Fruit fly (Drosophila melanogaster) whole organism, embryonic: Measurements from ENCODE around the gene Pino.

Experiments
- B-H1 ChIP-seq: fragments of 200-800 bp; sonication (Bioruptor generic); IDR thresholded peaks from 3 replicates; pipeline ENCODE4 v1.3.6; 2022; ENCODE audit warnings: missing biosample characterization, missing genetic modification characterization
- B-H2 ChIP-seq: fragments of 200-800 bp; sonication (Bioruptor generic); optimal IDR thresholded peaks from 2 replicates; lab custom pipeline; 2018; ENCODE audit warnings: missing biosample characterization, mild to moderate bottlenecking, missing genetic modification characterization
- Bdp1 ChIP-seq: fragments of 200-800 bp; sonication (Bioruptor generic); optimal IDR thresholded peaks from 3 replicates; lab custom pipeline; 2016; ENCODE audit warnings: missing biosample characterization, missing genetic modification characterization
- CG10209 ChIP-seq: fragments of 200-800 bp; sonication (Bioruptor generic); optimal IDR thresholded peaks from 3 replicates; lab custom pipeline; 2017; ENCODE audit warnings: missing biosample characterization, mild to moderate bottlenecking, missing genetic modification characterization, missing genetic modification reagents
- CG10431 ChIP-seq: fragments of 200-800 bp; sonication (Bioruptor generic); optimal IDR thresholded peaks from 3 replicates; lab custom pipeline; 2018; ENCODE audit warnings: missing biosample characterization, mild to moderate bottlenecking, missing genetic modification characterization
- CG10462 ChIP-seq: fragments of 200-800 bp; sonication (Bioruptor generic); optimal IDR thresholded peaks from 2 replicates; lab custom pipeline; 2016; ENCODE audit warnings: missing biosample characterization, missing genetic modification characterization
- CG13296 ChIP-seq: fragments of 200-800 bp; sonication (Bioruptor generic); optimal IDR thresholded peaks from 3 replicates; lab custom pipeline; 2018; ENCODE audit warnings: missing biosample characterization, mild to moderate bottlenecking, missing genetic modification characterization
- CG13624 ChIP-seq: fragments of 200-800 bp; sonication (Bioruptor generic); optimal IDR thresholded peaks from 2 replicates; lab custom pipeline; 2016; ENCODE audit warnings: missing biosample characterization, missing genetic modification characterization
- CG13894 ChIP-seq: fragments of 200-800 bp; sonication (Bioruptor generic); optimal IDR thresholded peaks from 3 replicates; lab custom pipeline; 2018; ENCODE audit warnings: missing biosample characterization, mild to moderate bottlenecking, missing genetic modification characterization, moderate library complexity
- CG15479 ChIP-seq: fragments of 200-800 bp; sonication (Bioruptor generic); optimal IDR thresholded peaks from 3 replicates; lab custom pipeline; 2019; ENCODE audit warnings: missing biosample characterization, mild to moderate bottlenecking, missing genetic modification characterization, moderate library complexity
- CG17328 ChIP-seq: fragments of 200-800 bp; sonication (Bioruptor generic); IDR thresholded peaks from 2 replicates; pipeline ENCODE4 v1.3.6; 2022; ENCODE audit warnings: missing biosample characterization, missing genetic modification characterization
- CG17385 ChIP-seq: fragments of 200-800 bp; sonication (Bioruptor generic); optimal IDR thresholded peaks from 3 replicates; lab custom pipeline; 2018; ENCODE audit warnings: missing biosample characterization, mild to moderate bottlenecking, missing genetic modification characterization
- CG17568 ChIP-seq: fragments of 200-800 bp; sonication (Bioruptor generic); optimal IDR thresholded peaks from 2 replicates; lab custom pipeline; 2018; ENCODE audit warnings: missing biosample characterization, mild to moderate bottlenecking, missing genetic modification characterization, moderate library complexity
- CG17612 ChIP-seq: fragments of 200-800 bp; sonication (Bioruptor generic); IDR thresholded peaks from 2 replicates; pipeline ENCODE4 v1.3.6; 2022; ENCODE audit warnings: missing biosample characterization, missing genetic modification characterization
- CG17829 ChIP-seq: fragments of 200-800 bp; optimal IDR thresholded peaks from 2 replicates; lab custom pipeline; 2019; ENCODE audit warnings: missing biosample characterization, mild to moderate bottlenecking, missing genetic modification characterization, moderate library complexity
- CG2120 ChIP-seq: fragments of 200-800 bp; sonication (Bioruptor generic); optimal IDR thresholded peaks from 3 replicates; lab custom pipeline; 2016; ENCODE audit warnings: missing biosample characterization, missing genetic modification characterization
- CG2199 ChIP-seq: fragments of 200-800 bp; sonication (Bioruptor generic); IDR thresholded peaks from 3 replicates; pipeline ENCODE4 v1.3.6; 2022; ENCODE audit warnings: missing biosample characterization, missing genetic modification characterization
- CG31365 ChIP-seq: fragments of 200-800 bp; sonication (Bioruptor generic); optimal IDR thresholded peaks from 2 replicates; lab custom pipeline; 2018; ENCODE audit warnings: missing biosample characterization, mild to moderate bottlenecking, missing genetic modification characterization
- CG33213 ChIP-seq: fragments of 200-800 bp; sonication (Bioruptor generic); optimal IDR thresholded peaks from 3 replicates; lab custom pipeline; 2016; ENCODE audit warnings: missing biosample characterization, missing genetic modification characterization
- CG4820 ChIP-seq: fragments of 200-800 bp; sonication (Bioruptor generic); optimal IDR thresholded peaks from 3 replicates; lab custom pipeline; 2016; ENCODE audit warnings: missing biosample characterization, missing genetic modification characterization
- CG6689 ChIP-seq: fragments of 200-800 bp; sonication (Bioruptor generic); IDR thresholded peaks from 2 replicates; pipeline ENCODE4 v1.3.6; 2022; ENCODE audit warnings: missing biosample characterization, missing genetic modification characterization
- CG6765 ChIP-seq: fragments of 200-800 bp; sonication (Bioruptor generic); optimal IDR thresholded peaks from 3 replicates; lab custom pipeline; 2017; ENCODE audit warnings: missing biosample characterization, mild to moderate bottlenecking, missing genetic modification characterization
- CG8281 ChIP-seq: fragments of 200-800 bp; sonication (Bioruptor generic); optimal IDR thresholded peaks from 2 replicates; lab custom pipeline; 2018; ENCODE audit warnings: missing biosample characterization, mild to moderate bottlenecking, missing genetic modification characterization, moderate library complexity
- CrebB ChIP-seq: fragments of 200-800 bp; sonication (Bioruptor generic); optimal IDR thresholded peaks from 3 replicates; lab custom pipeline; 2018; ENCODE audit warnings: missing biosample characterization, mild to moderate bottlenecking, missing genetic modification characterization
- D19B ChIP-seq: fragments of 200-800 bp; sonication (Bioruptor generic); optimal IDR thresholded peaks from 2 replicates; lab custom pipeline; 2017; ENCODE audit warnings: missing biosample characterization, mild to moderate bottlenecking, missing genetic modification characterization
- Dfd ChIP-seq, 2 experiments: fragments of >200 bp; optimal IDR thresholded peaks; 2 replicates each; lab custom pipeline; 2017; ENCODE audit warnings: missing biosample characterization in 2 of 2, missing genetic modification characterization in 2 of 2
- Doc2 ChIP-seq: fragments of 200-800 bp; sonication (Bioruptor generic); IDR thresholded peaks from 2 replicates; pipeline ENCODE4 v1.3.6; 2022; ENCODE audit warnings: missing biosample characterization, missing genetic modification characterization
- Gsc ChIP-seq: fragments of 200-800 bp; sonication (Bioruptor generic); IDR thresholded peaks from 2 replicates; pipeline ENCODE4 v1.3.6; 2022; ENCODE audit warnings: missing biosample characterization, missing genetic modification characterization
- HLHmδ ChIP-seq: fragments of 200-800 bp; sonication (Bioruptor generic); optimal IDR thresholded peaks from 2 replicates; lab custom pipeline; 2018; ENCODE audit warnings: missing biosample characterization, mild to moderate bottlenecking, missing genetic modification characterization, moderate library complexity
- Hr78 ChIP-seq, 2 experiments: fragments of 200-800 bp in 1 of 2; fragments of >200 bp in 1 of 2; sonication (Bioruptor generic) in 1 of 2; optimal IDR thresholded peaks; 2 replicates each; lab custom pipeline; 2017 to 2019; ENCODE audit warnings: missing biosample characterization in 2 of 2, missing genetic modification characterization in 2 of 2, mild to moderate bottlenecking in 1 of 2, moderate library complexity in 1 of 2
- dimm ChIP-seq: fragments of 200-800 bp; sonication (Bioruptor generic); IDR thresholded peaks from 2 replicates; pipeline ENCODE4 v1.3.6; 2022; ENCODE audit warnings: missing biosample characterization, missing genetic modification characterization
- dpn ChIP-seq, 2 experiments: fragments of 200-800 bp; sonication (Bioruptor generic); optimal IDR thresholded peaks; 3 replicates each; lab custom pipeline; 2016; ENCODE audit warnings: missing biosample characterization in 2 of 2, missing genetic modification characterization in 2 of 2
- en ChIP-seq: fragments of 200-800 bp; sonication (Bioruptor generic); optimal IDR thresholded peaks from 2 replicates; lab custom pipeline; 2016; ENCODE audit warnings: missing biosample characterization, missing genetic modification characterization
- esg ChIP-seq: fragments of 200-800 bp; sonication (Bioruptor generic); conservative IDR thresholded peaks from 2 replicates; pipeline ENCODE4 v1.3.6; 2022; ENCODE audit warnings: missing biosample characterization, missing genetic modification characterization
- eve ChIP-seq, 2 experiments: fragments of >200 bp; optimal IDR thresholded peaks; 2 replicates each; lab custom pipeline; 2017; ENCODE audit warnings: missing biosample characterization in 2 of 2, missing genetic modification characterization in 2 of 2
- eyg ChIP-seq: fragments of 200-800 bp; sonication (Bioruptor generic); optimal IDR thresholded peaks from 3 replicates; lab custom pipeline; 2016; ENCODE audit warnings: missing biosample characterization, missing genetic modification characterization
- h ChIP-seq: fragments of >200 bp; optimal IDR thresholded peaks from 2 replicates; lab custom pipeline; 2017
- hb ChIP-seq: fragments of 200-800 bp; sonication (Bioruptor generic); IDR thresholded peaks from 3 replicates; pipeline ENCODE4 v1.3.6; 2022; ENCODE audit warnings: missing biosample characterization, missing genetic modification characterization; ENCODE audit not compliant: partially characterized antibody
- hth ChIP-seq: fragments of >200 bp; optimal IDR thresholded peaks from 2 replicates; lab custom pipeline; 2017; ENCODE audit warnings: inconsistent platforms
- insv ChIP-seq, 2 experiments: fragments of 200-800 bp; sonication (Bioruptor generic); optimal IDR thresholded peaks; 3 replicates each; lab custom pipeline; 2016 to 2018; ENCODE audit warnings: missing biosample characterization in 2 of 2, missing genetic modification characterization in 2 of 2
- kay ChIP-seq: fragments of 200-800 bp; sonication (Bioruptor generic); optimal IDR thresholded peaks from 2 replicates; lab custom pipeline; 2016; ENCODE audit warnings: missing biosample characterization, missing genetic modification characterization
- knrl ChIP-seq: fragments of 200-800 bp; sonication (Bioruptor generic); IDR thresholded peaks from 3 replicates; pipeline ENCODE4 v1.3.6; 2022; ENCODE audit warnings: missing biosample characterization, missing genetic modification characterization; ENCODE audit not compliant: partially characterized antibody
- lov ChIP-seq, 2 experiments: fragments of 200-800 bp in 1 of 2; fragments of >200 bp in 1 of 2; sonication (Bioruptor generic) in 1 of 2; IDR thresholded peaks in 1 of 2; optimal IDR thresholded peaks in 1 of 2; 2 replicates in 1 of 2; 3 replicates in 1 of 2; pipeline versions ENCODE4 v1.3.6 to Lab custom; 2017 to 2022; ENCODE audit warnings: missing biosample characterization in 1 of 2, missing genetic modification characterization in 1 of 2
- nerfin-1 ChIP-seq: fragments of 200-800 bp; sonication (Bioruptor generic); optimal IDR thresholded peaks from 3 replicates; lab custom pipeline; 2019; ENCODE audit warnings: missing biosample characterization, mild to moderate bottlenecking, missing genetic modification characterization, moderate library complexity
- run ChIP-seq: fragments of 200-800 bp; sonication (Bioruptor generic); optimal IDR thresholded peaks from 3 replicates; lab custom pipeline; 2018; ENCODE audit warnings: missing biosample characterization, mild to moderate bottlenecking, missing genetic modification characterization
- sim ChIP-seq: fragments of 200-800 bp; sonication (Bioruptor generic); IDR thresholded peaks from 2 replicates; pipeline ENCODE4 v1.3.6; 2022; ENCODE audit warnings: missing biosample characterization, missing genetic modification characterization
- tin ChIP-seq: fragments of 200-800 bp; sonication (Bioruptor generic); optimal IDR thresholded peaks from 3 replicates; lab custom pipeline; 2016; ENCODE audit warnings: missing biosample characterization, missing genetic modification characterization
- zen ChIP-seq: fragments of 200-800 bp; sonication (Bioruptor generic); optimal IDR thresholded peaks from 3 replicates; lab custom pipeline; 2018; ENCODE audit warnings: missing biosample characterization, mild to moderate bottlenecking, missing genetic modification characterization, moderate library complexity

The Pino gene

DNA sequence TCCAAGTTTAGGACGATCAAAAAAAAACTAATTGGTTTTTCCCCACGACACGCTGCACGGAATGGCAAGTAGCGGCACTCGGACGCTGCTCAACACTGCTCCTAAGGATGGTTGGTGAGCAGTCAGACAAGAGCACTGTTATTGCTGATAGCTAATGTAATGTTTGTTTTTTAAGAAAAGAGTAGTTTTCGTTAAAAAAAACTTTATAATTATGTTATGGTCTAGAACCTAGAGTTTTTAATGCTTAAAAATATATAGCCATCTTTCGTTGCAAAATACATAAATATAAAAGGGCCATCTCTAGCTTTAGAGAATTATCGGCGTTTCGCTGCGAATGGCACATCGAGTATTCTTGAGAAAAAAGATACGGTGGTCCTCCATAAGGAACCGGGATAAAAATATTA lies 44.0 kb upstream of the Pino start, which contains the start of the genes Charon and CG4887 (continued):
- TF ChIP-seq eyg (GFP tag; lab: Kevin White, UChicago): peak; percentile 70
- peak; percentile 78 for TF ChIP-seq CG33213 (GFP tag; lab: Kevin White, UChicago)
- TF ChIP-seq kay (GFP tag; lab: Kevin White, UChicago): peak; percentile 70
- peak in 1 of 2 experiments; percentile 58 for TF ChIP-seq insv (GFP tag; optimal IDR thresholded peaks at IDR 0.05; lab: Kevin White, UChicago)
- no peak for TF ChIP-seq Dfd (GFP tag; optimal IDR thresholded peaks at IDR 0.05; lab: Kevin White, UChicago)
- TF ChIP-seq lov (optimal IDR thresholded peaks at IDR 0.05; lab: Kevin White, UChicago): no peak
- TF ChIP-seq lov (GFP tag; IDR thresholded peaks at IDR 0.05; lab: Robert Waterston, UW): peak; percentile 49; the same call in 1 of the 3 replicates
- no peak for TF ChIP-seq CG15479 (GFP tag; lab: Kevin White, UChicago)
- peak; percentile 77 for TF ChIP-seq CG4820
- TF ChIP-seq CG17328: peak; percentile 70

- peak; percentile 76 for TF ChIP-seq tin (GFP tag; lab: Kevin White, UChicago)
- no peak for TF ChIP-seq CG2199
- TF ChIP-seq B-H1 (GFP tag; lab: Robert Waterston, UW): no peak; the same call in 2 of the 3 replicates
- TF ChIP-seq CG10431: peak; percentile 23
- TF ChIP-seq D19B: no peak
- TF ChIP-seq knrl (GFP tag; lab: Robert Waterston, UW): peak; percentile 95
- peak; percentile 36 for TF ChIP-seq CG8281
- TF ChIP-seq eyg (GFP tag; lab: Kevin White, UChicago): no peak
- TF ChIP-seq CG31365 (tag; lab: Kevin White, UChicago): no peak
- TF ChIP-seq hth (lab: Kevin White, UChicago): no peak
- TF ChIP-seq CG2120: peak; percentile 87
- TF ChIP-seq h (lab: Kevin White, UChicago): no peak
- TF ChIP-seq dpn (GFP tag; optimal IDR thresholded peaks at IDR 0.05; lab: Kevin White, UChicago): peak; percentile 71 to 79
- no peak for TF ChIP-seq HLHmδ (GFP tag; lab: Kevin White, UChicago)
- TF ChIP-seq CG6765 (GFP tag; lab: Kevin White, UChicago): no peak
- no peak for TF ChIP-seq run
- TF ChIP-seq CG13894 (tag; lab: Kevin White, UChicago): no peak
- peak; percentile 64 for TF ChIP-seq nerfin-1 (tag; lab: Kevin White, UChicago)
- no peak for TF ChIP-seq en (GFP tag; lab: Kevin White, UChicago)
- peak; percentile 88 for TF ChIP-seq hb (GFP tag; lab: Robert Waterston, UW)
- TF ChIP-seq Hr78 (GFP tag; optimal IDR thresholded peaks at IDR 0.05; lab: Kevin White, UChicago): peak in 1 of 2 experiments; percentile 75
- peak; percentile 64 for TF ChIP-seq CG17385 (GFP tag; lab: Kevin White, UChicago)
- TF ChIP-seq esg (GFP tag; lab: Robert Waterston, UW): peak; percentile 20; the same call in 1 of the 2 replicates
- peak; percentile 37 for TF ChIP-seq zen
- TF ChIP-seq CG13624 (GFP tag; lab: Kevin White, UChicago): peak; percentile 81
- no peak for TF ChIP-seq CG17568
- peak; percentile 49 for TF ChIP-seq CG13296 (GFP tag; lab: Kevin White, UChicago)
- peak; percentile 64 for TF ChIP-seq Bdp1 (GFP tag; lab: Kevin White, UChicago)
- no peak for TF ChIP-seq sim
- TF ChIP-seq CG17612: no peak
- peak; percentile 80 for TF ChIP-seq CG17829 (tag; lab: Kevin White, UChicago)
- peak; percentile 32 for TF ChIP-seq CrebB
- peak; percentile 51 for TF ChIP-seq CG10209 (GFP tag; lab: Kevin White, UChicago)
- TF ChIP-seq Doc2 (GFP tag; lab: Robert Waterston, UW): no peak
- 0 out of 2 replicates have a peak, but pooled peaks have one; percentile 37 for TF ChIP-seq CG6689 (GFP tag; lab: Robert Waterston, UW)
- no peak for TF ChIP-seq B-H2 (GFP tag; lab: Kevin White, UChicago)
- no peak for TF ChIP-seq eve (GFP tag; optimal IDR thresholded peaks at IDR 0.05; lab: Kevin White, UChicago)
- TF ChIP-seq CG10462 (GFP tag; lab: Kevin White, UChicago): peak; percentile 38
- TF ChIP-seq Gsc (GFP tag; lab: Robert Waterston, UW): no peak
- peak; percentile 56 for TF ChIP-seq CG4820
- TF ChIP-seq dimm (GFP tag; lab: Robert Waterston, UW): no peak
Observed at dm6 chr2L:1169867-1170415, 41.2 kb upstream of the Pino start, which contains the start of the genes CG31922 and Plap. Gene CG31922 (plus strand): TSS chr2L:1170181. Gene Plap (minus strand): TSS chr2L:1170365.
